Fruit fly (Drosophila melanogaster): Measurements from ENCODE around the gene bel.

Gene bel

DNA sequence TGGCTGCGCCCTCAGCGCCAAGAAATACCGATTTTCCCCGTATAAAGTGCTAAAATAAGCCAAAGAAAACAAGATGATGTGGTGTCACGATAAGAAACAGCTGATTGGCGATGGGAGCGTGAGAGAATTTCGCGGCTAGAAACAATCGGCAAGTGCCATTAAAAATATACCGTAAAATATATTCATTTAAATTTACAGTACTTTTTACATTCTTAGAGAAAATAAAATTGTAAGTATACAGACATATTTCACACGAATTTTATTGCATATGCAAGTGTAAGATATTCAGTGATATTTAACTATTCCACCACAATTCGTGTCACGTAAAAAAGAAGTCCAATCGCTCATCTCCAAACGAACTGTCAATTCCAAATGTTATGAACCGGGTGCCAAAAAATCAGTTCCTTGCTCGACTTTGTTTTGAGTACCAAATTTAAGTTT lies 16.0 kb upstream of the bel start, which contains the start of the genes Unc50, CG11755 and CG8043 (continued):
- TF ChIP-seq CG9797 (GFP tag; optimal IDR thresholded peaks at IDR 0.05) (peak; percentile 84), Vsx1 (GFP tag; optimal IDR thresholded peaks at IDR 0.05) (no peak), bigmax (GFP tag; optimal IDR thresholded peaks at IDR 0.05) (no peak), CG1832 (GFP tag; optimal IDR thresholded peaks at IDR 0.05) (no peak), ase (GFP tag; IDR thresholded peaks at IDR 0.05) (no peak), Hsf (GFP tag; optimal IDR thresholded peaks at IDR 0.05) (peak; percentile 88), dati (GFP tag; IDR thresholded peaks at IDR 0.05) (no peak), bcd (GFP tag; optimal IDR thresholded peaks at IDR 0.05) (peak; percentile 79), pnt (GFP tag; optimal IDR thresholded peaks at IDR 0.05) (peak; percentile 52), HLH54F (GFP tag; optimal IDR thresholded peaks at IDR 0.05) (peak; percentile 69), pzg (GFP tag; optimal IDR thresholded peaks at IDR 0.05) (peak; percentile 78), CG12942 (GFP tag; optimal IDR thresholded peaks at IDR 0.05) (peak; percentile 73), BEAF-32 (GFP tag; optimal IDR thresholded peaks at IDR 0.05) (peak; percentile 98), Pdp1 (GFP tag; optimal IDR thresholded peaks at IDR 0.05) (peak; percentile 78 to 86), CG15073 (GFP tag; optimal IDR thresholded peaks at IDR 0.05) (no peak), CG7786 (GFP tag; optimal IDR thresholded peaks at IDR 0.05) (peak; percentile 60), Dad (GFP tag; optimal IDR thresholded peaks at IDR 0.05) (peak; percentile 41), tna (GFP tag; IDR thresholded peaks at IDR 0.05; ENCODE audit: partially characterized antibody) (peak; percentile 84; the same call in 1 of the 2 replicates), z (GFP tag; IDR thresholded peaks at IDR 0.05) (no peak), CHES-1-like (GFP tag; optimal IDR thresholded peaks at IDR 0.05) (peak; percentile 33), CG2678 (tag; optimal IDR thresholded peaks at IDR 0.05) (peak; percentile 82), B-H2 (GFP tag; optimal IDR thresholded peaks at IDR 0.05) (peak; percentile 80), CG8944 (GFP tag; optimal IDR thresholded peaks at IDR 0.05) (peak; percentile 51), CG1024 (GFP tag; IDR thresholded peaks at IDR 0.05) (peak; percentile 34; the same call in 1 of the 2 replicates), eyg (GFP tag; optimal IDR thresholded peaks at IDR 0.05) (peak; percentile 23), rib (GFP tag; IDR thresholded peaks at IDR 0.05) (no peak), Dref (GFP tag; IDR thresholded peaks at IDR 0.05) (peak; percentile 36; the same call in 1 of the 2 replicates), CG12104 (GFP tag; optimal IDR thresholded peaks at IDR 0.05) (peak; percentile 64), CG10267 (tag; optimal IDR thresholded peaks at IDR 0.05) (peak; percentile 77), Asciz (GFP tag; optimal IDR thresholded peaks at IDR 0.05) (no peak), fu2 (GFP tag; optimal IDR thresholded peaks at IDR 0.05) (peak; percentile 44), sr (GFP tag; IDR thresholded peaks at IDR 0.05) (no peak), kah (GFP tag; optimal IDR thresholded peaks at IDR 0.05) (no peak), Kr (GFP tag; optimal IDR thresholded peaks at IDR 0.05) (no peak), nerfin-1 (tag; optimal IDR thresholded peaks at IDR 0.05) (peak; percentile 77), D19A (tag; optimal IDR thresholded peaks at IDR 0.05) (peak; percentile 69), dmrt99B (tag; optimal IDR thresholded peaks at IDR 0.05) (peak; percentile 73), Hr39 (optimal IDR thresholded peaks at IDR 0.05) (no peak), chm (GFP tag; IDR thresholded peaks at IDR 0.05) (no peak), CG4854 (GFP tag; optimal IDR thresholded peaks at IDR 0.05) (peak; percentile 70), CG15696 (tag; optimal IDR thresholded peaks at IDR 0.05) (peak; percentile 83), CG13123 (GFP tag; optimal IDR thresholded peaks at IDR 0.05) (peak; percentile 66), ems (GFP tag; optimal IDR thresholded peaks at IDR 0.05) (peak; percentile 47), Lhr (GFP tag; optimal IDR thresholded peaks at IDR 0.05) (peak; percentile 58), CG3726 (GFP tag; IDR thresholded peaks at IDR 0.05) (no peak; the same call in 2 of the 3 replicates), CG31224 (GFP tag; IDR thresholded peaks at IDR 0.05) (peak; percentile 43), CG1602 (GFP tag; optimal IDR thresholded peaks at IDR 0.05) (peak; percentile 75), sim (GFP tag; IDR thresholded peaks at IDR 0.05) (no peak), CG2116 (GFP tag; optimal IDR thresholded peaks at IDR 0.05) (peak; percentile 67), sd (tag; optimal IDR thresholded peaks at IDR 0.05) (no peak), Max (GFP tag; optimal IDR thresholded peaks at IDR 0.05) (peak; percentile 77)
